Fruit fly (Drosophila melanogaster) whole organism, embryonic: ENCODE measurements around the gene Tmhs.

Experiments
- Adf1 ChIP-seq: fragments of 200-800 bp; sonication (Bioruptor generic); IDR thresholded peaks from 2 replicates; pipeline ENCODE4 v1.3.6; 2022; ENCODE audit warnings: missing biosample characterization, missing genetic modification characterization
- BtbVII ChIP-seq: fragments of 200-800 bp; sonication (Bioruptor generic); optimal IDR thresholded peaks from 3 replicates; lab custom pipeline; 2017; ENCODE audit warnings: missing biosample characterization, mild to moderate bottlenecking, missing genetic modification characterization
- CG10431 ChIP-seq: fragments of 200-800 bp; sonication (Bioruptor generic); optimal IDR thresholded peaks from 3 replicates; lab custom pipeline; 2018; ENCODE audit warnings: missing biosample characterization, mild to moderate bottlenecking, missing genetic modification characterization
- CG1233 ChIP-seq: fragments of 200-800 bp; sonication (Bioruptor generic); optimal IDR thresholded peaks from 4 replicates; lab custom pipeline; 2018; ENCODE audit warnings: missing biosample characterization, mild to moderate bottlenecking, missing genetic modification characterization
- CG13123 ChIP-seq: fragments of 200-800 bp; sonication (Bioruptor generic); optimal IDR thresholded peaks from 2 replicates; lab custom pipeline; 2016; ENCODE audit warnings: missing biosample characterization, missing genetic modification characterization
- CG15011 ChIP-seq: fragments of 200-800 bp; sonication (Bioruptor generic); optimal IDR thresholded peaks from 3 replicates; lab custom pipeline; 2018; ENCODE audit warnings: missing biosample characterization, mild to moderate bottlenecking, missing genetic modification characterization
- CG2129 ChIP-seq: fragments of 200-800 bp; sonication (Bioruptor generic); IDR thresholded peaks from 2 replicates; pipeline ENCODE4 v1.3.6; 2022; ENCODE audit warnings: missing biosample characterization, missing genetic modification characterization; ENCODE audit not compliant: partially characterized antibody
- CG31388 ChIP-seq: fragments of 200-800 bp; sonication (Bioruptor generic); optimal IDR thresholded peaks from 2 replicates; lab custom pipeline; 2016; ENCODE audit warnings: missing biosample characterization, missing genetic modification characterization
- CG31441 ChIP-seq: fragments of 200-800 bp; sonication (Bioruptor generic); IDR thresholded peaks from 2 replicates; pipeline ENCODE4 v1.3.6; 2022; ENCODE audit warnings: missing biosample characterization, missing genetic modification characterization
- CG43689 ChIP-seq: fragments of 200-800 bp; sonication (Bioruptor generic); IDR thresholded peaks from 2 replicates; pipeline ENCODE4 v1.3.6; 2022; ENCODE audit warnings: missing biosample characterization, missing genetic modification characterization
- CG5180 ChIP-seq: fragments of 200-800 bp; sonication (Bioruptor generic); optimal IDR thresholded peaks from 3 replicates; lab custom pipeline; 2017; ENCODE audit warnings: missing biosample characterization, missing genetic modification characterization, mild to moderate bottlenecking, moderate library complexity, missing genetic modification reagents
- CG5245 ChIP-seq: fragments of 200-800 bp; sonication (Bioruptor generic); optimal IDR thresholded peaks from 3 replicates; lab custom pipeline; 2016; ENCODE audit warnings: missing biosample characterization, missing genetic modification characterization
- CG6689 ChIP-seq: fragments of 200-800 bp; sonication (Bioruptor generic); IDR thresholded peaks from 2 replicates; pipeline ENCODE4 v1.3.6; 2022; ENCODE audit warnings: missing biosample characterization, missing genetic modification characterization
- CG9609 ChIP-seq: fragments of 200-800 bp; sonication (Bioruptor generic); optimal IDR thresholded peaks from 3 replicates; lab custom pipeline; 2016; ENCODE audit warnings: missing biosample characterization, missing genetic modification characterization
- D19B ChIP-seq: fragments of 200-800 bp; sonication (Bioruptor generic); optimal IDR thresholded peaks from 2 replicates; lab custom pipeline; 2017; ENCODE audit warnings: missing biosample characterization, mild to moderate bottlenecking, missing genetic modification characterization
- Deaf1 ChIP-seq: fragments of 200-800 bp; optimal IDR thresholded peaks from 3 replicates; lab custom pipeline; 2019; ENCODE audit warnings: missing biosample characterization, mild to moderate bottlenecking, missing genetic modification characterization, moderate library complexity
- Dll ChIP-seq: fragments of 200-800 bp; sonication (Bioruptor generic); IDR thresholded peaks from 4 replicates; pipeline ENCODE4 v1.3.6; 2022; ENCODE audit warnings: missing biosample characterization, missing genetic modification characterization; ENCODE audit not compliant: partially characterized antibody
- ERR ChIP-seq: fragments of 200-800 bp; sonication (Bioruptor generic); optimal IDR thresholded peaks from 2 replicates; lab custom pipeline; 2016; ENCODE audit warnings: missing biosample characterization, missing genetic modification characterization
- Elba2 ChIP-seq: fragments of 200-800 bp; sonication (Bioruptor generic); optimal IDR thresholded peaks from 3 replicates; lab custom pipeline; 2016; ENCODE audit warnings: missing biosample characterization, missing genetic modification characterization
- H2.0 ChIP-seq: fragments of 200-800 bp; sonication (Bioruptor generic); IDR thresholded peaks from 2 replicates; pipeline ENCODE4 v1.3.6; 2022; ENCODE audit warnings: missing biosample characterization, missing genetic modification characterization
- HLH3B ChIP-seq: fragments of 200-800 bp; sonication (Bioruptor generic); IDR thresholded peaks from 2 replicates; pipeline ENCODE4 v1.3.6; 2022; ENCODE audit warnings: missing biosample characterization, missing genetic modification characterization
- Hmr ChIP-seq: fragments of 200-800 bp; sonication (Bioruptor generic); optimal IDR thresholded peaks from 3 replicates; lab custom pipeline; 2017; ENCODE audit warnings: mild to moderate bottlenecking, missing biosample characterization, missing genetic modification reagents, missing genetic modification characterization
- MESR4 ChIP-seq: fragments of 200-800 bp; sonication (Bioruptor generic); optimal IDR thresholded peaks from 2 replicates; lab custom pipeline; 2018; ENCODE audit warnings: missing biosample characterization, mild to moderate bottlenecking, missing genetic modification characterization, moderate library complexity
- Neu2 ChIP-seq: fragments of 200-800 bp; sonication (Bioruptor generic); optimal IDR thresholded peaks from 3 replicates; lab custom pipeline; 2016; ENCODE audit warnings: missing biosample characterization, missing genetic modification characterization, borderline replicate concordance
- Pdp1 ChIP-seq, 2 experiments: fragments of 200-800 bp; sonication (Bioruptor generic); optimal IDR thresholded peaks; 3 replicates each; lab custom pipeline; 2016; ENCODE audit warnings: missing biosample characterization in 2 of 2, missing genetic modification characterization in 2 of 2, mild to moderate bottlenecking in 1 of 2, moderate library complexity in 1 of 2
- Poxn ChIP-seq: fragments of 200-800 bp; sonication (Bioruptor generic); IDR thresholded peaks from 2 replicates; pipeline ENCODE4 v1.3.6; 2022; ENCODE audit warnings: missing biosample characterization, missing genetic modification characterization
- Sry-β ChIP-seq: fragments of 200-800 bp; sonication (Bioruptor generic); optimal IDR thresholded peaks from 2 replicates; lab custom pipeline; 2018; ENCODE audit warnings: missing biosample characterization, mild to moderate bottlenecking, missing genetic modification characterization, moderate library complexity
- Xrp1 ChIP-seq: fragments of 200-800 bp; sonication (Bioruptor generic); IDR thresholded peaks from 2 replicates; pipeline ENCODE4 v1.3.6; 2022; ENCODE audit warnings: missing biosample characterization, missing genetic modification characterization
- ara ChIP-seq: fragments of 200-800 bp; sonication (Bioruptor generic); IDR thresholded peaks from 2 replicates; pipeline ENCODE4 v1.3.6; 2022; ENCODE audit warnings: missing biosample characterization, missing genetic modification characterization
- cas ChIP-seq: fragments of 200-800 bp; sonication (Bioruptor generic); IDR thresholded peaks from 2 replicates; pipeline ENCODE4 v1.3.6; 2022; ENCODE audit warnings: missing biosample characterization, missing genetic modification characterization
- chinmo ChIP-seq: fragments of 200-800 bp; sonication (Bioruptor generic); IDR thresholded peaks from 4 replicates; pipeline ENCODE4 v1.3.6; 2022; ENCODE audit warnings: missing biosample characterization, missing genetic modification characterization; ENCODE audit not compliant: partially characterized antibody
- emc ChIP-seq: fragments of 200-800 bp; sonication (Bioruptor generic); optimal IDR thresholded peaks from 2 replicates; lab custom pipeline; 2016; ENCODE audit warnings: missing biosample characterization, missing genetic modification characterization
- hbn ChIP-seq: fragments of 200-800 bp; sonication (Bioruptor generic); IDR thresholded peaks from 2 replicates; pipeline ENCODE4 v1.3.6; 2022; ENCODE audit warnings: missing biosample characterization, missing genetic modification characterization; ENCODE audit not compliant: partially characterized antibody
- jigr1 ChIP-seq: fragments of 200-800 bp; sonication (Bioruptor generic); IDR thresholded peaks from 3 replicates; pipeline ENCODE4 v1.3.6; 2022; ENCODE audit warnings: missing biosample characterization, missing genetic modification characterization
- kay ChIP-seq: fragments of 200-800 bp; sonication (Bioruptor generic); optimal IDR thresholded peaks from 2 replicates; lab custom pipeline; 2016; ENCODE audit warnings: missing biosample characterization, missing genetic modification characterization
- ken ChIP-seq: fragments of 200-800 bp; sonication (Bioruptor generic); IDR thresholded peaks from 3 replicates; pipeline ENCODE4 v1.3.6; 2022; ENCODE audit warnings: missing biosample characterization, missing genetic modification characterization
- lbe ChIP-seq: fragments of 200-800 bp; sonication (Bioruptor generic); optimal IDR thresholded peaks from 2 replicates; lab custom pipeline; 2016; ENCODE audit warnings: missing biosample characterization, mild to moderate bottlenecking, missing genetic modification characterization
- lola ChIP-seq, 3 experiments: fragments of >200 bp in 2 of 3; fragments of 200-800 bp in 1 of 3; sonication (Bioruptor generic) in 1 of 3; optimal IDR thresholded peaks; 2 replicates each; lab custom pipeline; 2017 to 2019; ENCODE audit warnings: missing biosample characterization in 3 of 3, missing genetic modification characterization in 3 of 3, mild to moderate bottlenecking in 1 of 3, moderate library complexity in 1 of 3
- nerfin-2 ChIP-seq: fragments of 200-800 bp; sonication (Bioruptor generic); IDR thresholded peaks from 2 replicates; pipeline ENCODE4 v1.3.6; 2022; ENCODE audit warnings: missing biosample characterization, missing genetic modification characterization; ENCODE audit not compliant: partially characterized antibody
- odd ChIP-seq: fragments of 200-800 bp; sonication (Bioruptor generic); optimal IDR thresholded peaks from 2 replicates; lab custom pipeline; 2017; ENCODE audit warnings: missing biosample characterization, mild to moderate bottlenecking, missing genetic modification characterization
- p53 ChIP-seq: fragments of 200-800 bp; sonication (Bioruptor generic); optimal IDR thresholded peaks from 2 replicates; lab custom pipeline; 2016; ENCODE audit warnings: missing biosample characterization, missing genetic modification characterization
- phol ChIP-seq: fragments of 200-800 bp; sonication (Bioruptor generic); optimal IDR thresholded peaks from 3 replicates; lab custom pipeline; 2018; ENCODE audit warnings: missing biosample characterization, mild to moderate bottlenecking, missing genetic modification characterization, moderate library complexity
- pros ChIP-seq: fragments of 200-800 bp; sonication (Bioruptor generic); optimal IDR thresholded peaks from 3 replicates; lab custom pipeline; 2019; ENCODE audit warnings: missing biosample characterization, mild to moderate bottlenecking, missing genetic modification characterization, moderate library complexity
- shn ChIP-seq: fragments of 200-800 bp; sonication (Bioruptor generic); optimal IDR thresholded peaks from 3 replicates; lab custom pipeline; 2016; ENCODE audit warnings: missing biosample characterization, missing genetic modification characterization
- sim ChIP-seq: fragments of 200-800 bp; sonication (Bioruptor generic); IDR thresholded peaks from 2 replicates; pipeline ENCODE4 v1.3.6; 2022; ENCODE audit warnings: missing biosample characterization, missing genetic modification characterization
- so ChIP-seq: fragments of 200-800 bp; sonication (Bioruptor generic); IDR thresholded peaks from 3 replicates; pipeline ENCODE4 v1.3.6; 2022; ENCODE audit warnings: missing biosample characterization, missing genetic modification characterization
- sug ChIP-seq: fragments of 200-800 bp; optimal IDR thresholded peaks from 2 replicates; lab custom pipeline; 2019; ENCODE audit warnings: missing biosample characterization, mild to moderate bottlenecking, missing genetic modification characterization, moderate library complexity
- toy ChIP-seq: fragments of 200-800 bp; sonication (Bioruptor generic); IDR thresholded peaks from 2 replicates; pipeline ENCODE4 v1.3.6; 2022; ENCODE audit warnings: missing biosample characterization, missing genetic modification characterization
- trem ChIP-seq: fragments of 200-800 bp; optimal IDR thresholded peaks from 3 replicates; lab custom pipeline; 2019; ENCODE audit warnings: missing biosample characterization, mild to moderate bottlenecking, missing genetic modification characterization, moderate library complexity
- usp ChIP-seq: fragments of >200 bp; optimal IDR thresholded peaks from 2 replicates; lab custom pipeline; 2017; ENCODE audit warnings: missing biosample characterization, missing genetic modification characterization

The Tmhs gene

DNA sequence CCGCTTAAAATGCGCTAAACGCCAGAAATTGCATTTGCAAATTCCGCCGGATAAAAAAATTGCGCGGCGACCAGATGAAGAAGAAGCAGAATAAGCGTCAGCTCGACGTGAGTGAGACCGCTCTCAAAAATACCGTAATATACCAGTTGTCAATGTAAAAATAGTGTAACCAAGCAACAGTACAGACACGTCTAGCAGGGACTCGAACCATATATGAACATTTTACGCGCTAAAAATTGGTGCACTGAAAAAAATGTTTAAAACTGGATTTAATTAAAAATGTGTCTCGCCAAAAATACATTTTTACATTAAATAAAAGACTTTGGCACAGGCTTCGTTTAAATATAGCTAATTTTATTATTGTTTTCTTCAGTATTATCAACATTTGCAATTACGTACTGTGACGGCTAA, 9.2 kb upstream of the Tmhs start, which contains the start of gene dre4 (continued):
- TF ChIP-seq sug: no peak
- peak; percentile 43 for TF ChIP-seq CG5245 (GFP tag; lab: Kevin White, UChicago)
- TF ChIP-seq CG31441: peak; percentile 70
- peak; percentile 61 for TF ChIP-seq HLH3B (GFP tag; lab: Robert Waterston, UW)
- TF ChIP-seq kay (GFP tag; lab: Kevin White, UChicago): peak; percentile 46
- no peak for TF ChIP-seq Neu2
- TF ChIP-seq CG31388 (GFP tag; lab: Kevin White, UChicago): peak; percentile 21
- TF ChIP-seq p53 (GFP tag; lab: Kevin White, UChicago): peak; percentile 33
- TF ChIP-seq CG6689 (GFP tag; lab: Robert Waterston, UW): 0 out of 2 replicates have a peak, but pooled peaks have one; percentile 40
- TF ChIP-seq ara (GFP tag; lab: Robert Waterston, UW): peak; percentile 80
- TF ChIP-seq CG9609 (GFP tag; lab: Kevin White, UChicago): peak; percentile 71
- peak; percentile 80 for TF ChIP-seq Xrp1 (GFP tag; lab: Robert Waterston, UW)
- TF ChIP-seq CG43689 (GFP tag; lab: Robert Waterston, UW): peak; percentile 15; the same call in 1 of the 2 replicates
- TF ChIP-seq nerfin-2 (GFP tag; lab: Robert Waterston, UW): no peak
- peak; percentile 34 for TF ChIP-seq ERR (GFP tag; lab: Kevin White, UChicago)
- peak; percentile 77 for TF ChIP-seq phol (tag; lab: Kevin White, UChicago)
- TF ChIP-seq Sry-β (GFP tag; lab: Kevin White, UChicago): no peak
- TF ChIP-seq CG10431 (GFP tag; lab: Kevin White, UChicago): no peak
- TF ChIP-seq MESR4: peak; percentile 63
- no peak for TF ChIP-seq cas (GFP tag; lab: Robert Waterston, UW)
- peak; percentile 86 for TF ChIP-seq Hmr (GFP tag; lab: Kevin White, UChicago)
- peak; percentile 67 for TF ChIP-seq Elba2 (GFP tag; lab: Kevin White, UChicago)
- 0 out of 4 replicates have a peak, but pooled peaks have one; percentile 19 for TF ChIP-seq chinmo
- TF ChIP-seq Deaf1 (tag; lab: Kevin White, UChicago): no peak
- no peak for TF ChIP-seq CG2129 (GFP tag; lab: Robert Waterston, UW)
- 0 out of 3 replicates have a peak, but pooled peaks have one; percentile 52 for TF ChIP-seq ken (GFP tag; lab: Robert Waterston, UW)
- peak; percentile 71 to 72 for TF ChIP-seq Pdp1 (GFP tag; optimal IDR thresholded peaks at IDR 0.05; lab: Kevin White, UChicago)
- TF ChIP-seq usp (GFP tag; lab: Kevin White, UChicago): no peak
- TF ChIP-seq hbn (GFP tag; lab: Robert Waterston, UW): peak; percentile 47; the same call in 1 of the 2 replicates
- TF ChIP-seq sim: no peak
- peak; percentile 27 for TF ChIP-seq CG15011 (GFP tag; lab: Kevin White, UChicago)
- TF ChIP-seq lbe (GFP tag; lab: Kevin White, UChicago): peak; percentile 40
- peak; percentile 75 for TF ChIP-seq H2.0
- no peak for TF ChIP-seq odd (GFP tag; lab: Kevin White, UChicago)
- 0 out of 4 replicates have a peak, but pooled peaks have one; percentile 39 for TF ChIP-seq Dll
- peak; percentile 66 for TF ChIP-seq shn (GFP tag; lab: Kevin White, UChicago)
- TF ChIP-seq lola (GFP tag; optimal IDR thresholded peaks at IDR 0.05; lab: Kevin White, UChicago): peak in 1 of 3 experiments; percentile 49
- TF ChIP-seq emc (GFP tag; lab: Kevin White, UChicago): no peak
- TF ChIP-seq CG13123: peak; percentile 25
- peak; percentile 53 for TF ChIP-seq D19B (GFP tag; lab: Kevin White, UChicago)
- peak; percentile 70 for TF ChIP-seq Adf1 (GFP tag; lab: Robert Waterston, UW)
- peak; percentile 54 for TF ChIP-seq CG1233
- peak; percentile 32 for TF ChIP-seq BtbVII (GFP tag; lab: Kevin White, UChicago)
- TF ChIP-seq so (GFP tag; lab: Robert Waterston, UW): peak; percentile 75
- TF ChIP-seq toy (GFP tag; lab: Robert Waterston, UW): no peak
- TF ChIP-seq pros (GFP tag; lab: Kevin White, UChicago): no peak
- TF ChIP-seq CG5180 (GFP tag; lab: Kevin White, UChicago): no peak
- no peak for TF ChIP-seq jigr1
- no peak for TF ChIP-seq Poxn
- peak; percentile 79 for TF ChIP-seq trem (tag; lab: Kevin White, UChicago)
